Worm (Caenorhabditis elegans) whole organism, L3 larva: ENCODE results near the gene F08G5.3.

Experiments
- R02D3.7 ChIP-seq: fragments of 150-350 bp; optimal IDR thresholded peaks from 2 replicates; lab custom pipeline; 2014; ENCODE audit warnings: missing biosample characterization, missing genetic modification characterization
- ZK546.5 ChIP-seq: sonication (generic microtip); optimal IDR thresholded peaks from 2 replicates; lab custom pipeline; 2017; ENCODE audit warnings: missing biosample characterization, missing genetic modification characterization
- ama-1 ChIP-seq: fragments of 150-350 bp; optimal IDR thresholded peaks from 2 replicates; lab custom pipeline; 2018
- ceh-16 ChIP-seq: sonication (generic microtip); optimal IDR thresholded peaks from 2 replicates; lab custom pipeline; 2017; ENCODE audit warnings: missing biosample characterization, missing genetic modification characterization
- ceh-28 ChIP-seq: fragments of 150-350 bp; optimal IDR thresholded peaks from 2 replicates; lab custom pipeline; 2014; ENCODE audit warnings: missing biosample characterization, missing genetic modification reagents, missing genetic modification characterization
- ceh-82 ChIP-seq: fragments of 150-350 bp; optimal IDR thresholded peaks from 2 replicates; lab custom pipeline; 2014; ENCODE audit warnings: missing biosample characterization, missing genetic modification characterization
- ceh-9 ChIP-seq: sonication (generic microtip); optimal IDR thresholded peaks from 2 replicates; lab custom pipeline; 2018; ENCODE audit warnings: missing biosample characterization, missing genetic modification characterization
- daf-12 ChIP-seq: fragments of 150-350 bp; optimal IDR thresholded peaks from 2 replicates; lab custom pipeline; 2014; ENCODE audit warnings: missing biosample characterization, missing genetic modification reagents, missing genetic modification characterization
- egl-27 ChIP-seq: sonication (generic microtip); optimal IDR thresholded peaks from 4 replicates; lab custom pipeline; 2017; ENCODE audit warnings: missing biosample characterization, missing genetic modification reagents, missing genetic modification characterization
- egl-5 ChIP-seq: fragments of 150-350 bp; optimal IDR thresholded peaks from 2 replicates; lab custom pipeline; 2017; ENCODE audit warnings: missing biosample characterization, missing genetic modification reagents, missing genetic modification characterization, inconsistent platforms
- elt-1 ChIP-seq: fragments of 150-350 bp; optimal IDR thresholded peaks from 2 replicates; lab custom pipeline; 2014; ENCODE audit warnings: missing biosample characterization, missing genetic modification characterization
- elt-2 ChIP-seq: sonication (generic microtip); optimal IDR thresholded peaks from 2 replicates; lab custom pipeline; 2016; ENCODE audit warnings: missing genetic modification reagents, mild to moderate bottlenecking, missing genetic modification characterization, missing compliant biosample characterization
- elt-3 ChIP-seq, 3 experiments: fragments of 150-350 bp in 1 of 3; sonication (generic microtip) in 2 of 3; optimal IDR thresholded peaks; 2 replicates in 2 of 3; 4 replicates in 1 of 3; lab custom pipeline; 2014 to 2017; ENCODE audit warnings: missing biosample characterization in 3 of 3, missing genetic modification characterization in 3 of 3
- fkh-10 ChIP-seq: sonication (generic microtip); optimal IDR thresholded peaks from 2 replicates; lab custom pipeline; 2017; ENCODE audit warnings: missing biosample characterization, missing genetic modification reagents, missing genetic modification characterization
- fkh-2 ChIP-seq: fragments of 150-350 bp; optimal IDR thresholded peaks from 2 replicates; lab custom pipeline; 2014; ENCODE audit warnings: missing biosample characterization, missing genetic modification reagents, missing genetic modification characterization
- fos-1 ChIP-seq: fragments of 150-350 bp; optimal IDR thresholded peaks from 2 replicates; lab custom pipeline; 2014; ENCODE audit warnings: missing biosample characterization, missing genetic modification characterization
- lin-15B ChIP-seq: fragments of 150-350 bp; optimal IDR thresholded peaks from 2 replicates; lab custom pipeline; 2014; ENCODE audit warnings: missing biosample characterization, missing genetic modification characterization
- lin-39 ChIP-seq: fragments of 150-350 bp; optimal IDR thresholded peaks from 2 replicates; lab custom pipeline; 2018; ENCODE audit warnings: missing biosample characterization, missing genetic modification reagents, missing genetic modification characterization
- lsy-12 ChIP-seq: sonication (generic microtip); optimal IDR thresholded peaks from 2 replicates; lab custom pipeline; 2016; ENCODE audit warnings: mild to moderate bottlenecking, missing genetic modification characterization, missing compliant biosample characterization
- mdl-1 ChIP-seq: fragments of 150-350 bp; optimal IDR thresholded peaks from 2 replicates; lab custom pipeline; 2014; ENCODE audit warnings: missing biosample characterization, missing genetic modification characterization
- mml-1 ChIP-seq: fragments of 150-350 bp; sonication (generic microtip); optimal IDR thresholded peaks from 3 replicates; lab custom pipeline; 2014; ENCODE audit warnings: missing biosample characterization, missing genetic modification characterization
- nfya-1 ChIP-seq: sonication (generic microtip); optimal IDR thresholded peaks from 2 replicates; lab custom pipeline; 2017; ENCODE audit warnings: missing genetic modification characterization, mild to moderate bottlenecking, missing compliant biosample characterization, antibody characterized with exemption, moderate library complexity; ENCODE audit not compliant: insufficient read depth
- nhr-11 ChIP-seq: fragments of 150-350 bp; optimal IDR thresholded peaks from 2 replicates; lab custom pipeline; 2014; ENCODE audit warnings: missing biosample characterization, missing genetic modification characterization
- nhr-23 ChIP-seq: fragments of 150-350 bp; optimal IDR thresholded peaks from 2 replicates; lab custom pipeline; 2014; ENCODE audit warnings: missing biosample characterization, missing genetic modification reagents, missing genetic modification characterization
- nhr-25 ChIP-seq: sonication (generic microtip); optimal IDR thresholded peaks from 2 replicates; lab custom pipeline; 2017; ENCODE audit warnings: missing biosample characterization, missing genetic modification characterization
- nhr-28 ChIP-seq: fragments of 150-350 bp; optimal IDR thresholded peaks from 2 replicates; lab custom pipeline; 2014; ENCODE audit warnings: missing biosample characterization, missing genetic modification characterization
- nhr-43 ChIP-seq: sonication (generic microtip); optimal IDR thresholded peaks from 2 replicates; lab custom pipeline; 2016; ENCODE audit warnings: mild to moderate bottlenecking, missing genetic modification characterization, missing compliant biosample characterization; ENCODE audit not compliant: poor library complexity, severe bottlenecking
- nhr-67 ChIP-seq: fragments of 150-350 bp; optimal IDR thresholded peaks from 2 replicates; lab custom pipeline; 2014; ENCODE audit warnings: missing biosample characterization, missing genetic modification characterization
- nhr-77 ChIP-seq: fragments of 150-350 bp; optimal IDR thresholded peaks from 2 replicates; lab custom pipeline; 2014; ENCODE audit warnings: missing biosample characterization, missing genetic modification characterization
- pqm-1 ChIP-seq: fragments of 150-350 bp; optimal IDR thresholded peaks from 2 replicates; lab custom pipeline; 2017; ENCODE audit warnings: missing biosample characterization, missing genetic modification characterization, inconsistent platforms
- sea-2 ChIP-seq: fragments of 150-350 bp; sonication (generic microtip); optimal IDR thresholded peaks from 4 replicates; lab custom pipeline; 2014; ENCODE audit warnings: missing biosample characterization, missing genetic modification reagents, missing genetic modification characterization
- skn-1 ChIP-seq: fragments of 150-350 bp; optimal IDR thresholded peaks from 2 replicates; lab custom pipeline; 2014; ENCODE audit warnings: missing biosample characterization, missing genetic modification characterization
- snpc-4 ChIP-seq: fragments of 150-350 bp; optimal IDR thresholded peaks from 2 replicates; lab custom pipeline; 2014; ENCODE audit warnings: missing biosample characterization, missing genetic modification characterization
- unc-39 ChIP-seq: sonication (generic microtip); optimal IDR thresholded peaks from 4 replicates; lab custom pipeline; 2017; ENCODE audit warnings: missing biosample characterization, missing genetic modification characterization
- zag-1 ChIP-seq: fragments of 150-350 bp; optimal IDR thresholded peaks from 2 replicates; lab custom pipeline; 2014; ENCODE audit warnings: missing biosample characterization, missing genetic modification characterization
- ztf-4 ChIP-seq: fragments of 150-350 bp; optimal IDR thresholded peaks from 2 replicates; lab custom pipeline; 2014; ENCODE audit warnings: missing biosample characterization, missing genetic modification characterization

Gene F08G5.3

ce11 chrIV:12404137-12404536, 13.2 kb downstream of the F08G5.3 start, which contains the start of gene gex-3 (continued):
- peak; percentile 37 for TF ChIP-seq skn-1 (tag; lab: Kevin White, UChicago)
- TF ChIP-seq egl-27 = no peak
- no peak for TF ChIP-seq fos-1 (tag; lab: Kevin White, UChicago)
- no peak for TF ChIP-seq nhr-77 (tag; lab: Kevin White, UChicago)
- no peak for TF ChIP-seq ceh-16 (tag; lab: Kevin White, UChicago)
- TF ChIP-seq fkh-2 (tag; lab: Kevin White, UChicago) = no peak
- peak; percentile 98 for TF ChIP-seq lin-39
- TF ChIP-seq mml-1 (tag; lab: Kevin White, UChicago) = no peak
- TF ChIP-seq zag-1 (tag; lab: Kevin White, UChicago) = no peak
- TF ChIP-seq ceh-28 (tag; lab: Kevin White, UChicago) = peak; percentile 46
- TF ChIP-seq nhr-67 (tag; lab: Kevin White, UChicago) = no peak
- no peak for TF ChIP-seq mdl-1 (tag; lab: Kevin White, UChicago)
- TF ChIP-seq nhr-28 (tag; lab: Kevin White, UChicago) = no peak
- TF ChIP-seq daf-12 = no peak
- peak; percentile 66 for TF ChIP-seq snpc-4 (tag; lab: Kevin White, UChicago)
- peak; percentile 55 for TF ChIP-seq R02D3.7 (tag; lab: Kevin White, UChicago)
- TF ChIP-seq lin-15B (tag; lab: Kevin White, UChicago) = peak; percentile 97
- TF ChIP-seq nhr-43 (tag; lab: Kevin White, UChicago) = peak; percentile 64

DNA sequence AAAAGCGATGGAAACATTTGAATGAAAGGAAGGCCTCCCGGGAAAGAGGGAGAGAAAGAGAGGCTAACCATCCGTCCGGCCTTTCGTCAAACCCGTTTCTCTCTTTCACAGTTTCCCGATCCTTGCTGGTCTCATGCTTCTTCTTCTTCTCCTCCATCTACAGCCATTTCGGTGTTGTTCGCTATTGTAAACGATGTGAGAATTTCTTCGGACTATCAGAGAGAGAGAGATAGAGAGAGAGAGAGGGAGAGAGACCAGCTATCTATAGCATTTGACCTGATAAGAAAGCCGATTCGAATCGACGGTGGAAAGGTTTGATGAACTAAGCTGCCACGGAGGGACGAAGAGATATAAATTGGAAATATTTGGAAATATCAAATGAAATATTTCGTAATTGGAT, 13.9 kb downstream of the F08G5.3 start:
- TF ChIP-seq daf-12 (no peak), mdl-1 (tag; lab: Kevin White, UChicago) (no peak), nhr-77 (tag; lab: Kevin White, UChicago) (no peak), nhr-43 (tag; lab: Kevin White, UChicago) (peak; percentile 68), ZK546.5 (tag; lab: Kevin White, UChicago) (no peak), lsy-12 (tag; lab: Kevin White, UChicago) (no peak), ama-1 (lab: Kevin White, UChicago) (no peak), nhr-23 (tag; lab: Kevin White, UChicago) (peak; percentile 91), sea-2 (GFP tag; lab: Kevin White, UChicago) (no peak), elt-3 (tag; optimal IDR thresholded peaks at IDR 0.05; lab: Kevin White, UChicago) (peak in 1 of 3 experiments; percentile 1), nhr-25 (tag; lab: Kevin White, UChicago) (peak; percentile 68), ceh-28 (tag; lab: Kevin White, UChicago) (no peak), nhr-11 (tag; lab: Kevin White, UChicago) (no peak), ztf-4 (tag; lab: Kevin White, UChicago) (no peak), unc-39 (tag; lab: Kevin White, UChicago) (no peak), mml-1 (tag; lab: Kevin White, UChicago) (no peak), R02D3.7 (tag; lab: Kevin White, UChicago) (no peak), egl-5 (tag; lab: Kevin White, UChicago) (no peak), egl-27 (no peak)

- TF ChIP-seq ceh-9 (tag; lab: Kevin White, UChicago) = no peak
- TF ChIP-seq pqm-1 (tag; lab: Kevin White, UChicago) = peak; percentile 19
- TF ChIP-seq elt-3 (tag; optimal IDR thresholded peaks at IDR 0.05; lab: Kevin White, UChicago) = peak in 1 of 3 experiments; percentile 83
- no peak for TF ChIP-seq nfya-1
- no peak for TF ChIP-seq R02D3.7 (tag; lab: Kevin White, UChicago)
- peak; percentile 85 for TF ChIP-seq elt-2
- TF ChIP-seq nhr-25 (tag; lab: Kevin White, UChicago) = peak; percentile 44
- no peak for TF ChIP-seq ceh-82 (tag; lab: Kevin White, UChicago)
- TF ChIP-seq elt-1 (tag; lab: Kevin White, UChicago) = no peak
Measured at ce11 chrIV:12399983-12400382, 17.4 kb downstream of the F08G5.3 start.

ce11 chrIV:12398437-12398836, 18.9 kb downstream of the F08G5.3 start, which contains the start of gene acs-20:
TSS of gene acs-20 (minus strand) at chrIV:12398706.
- TF ChIP-seq nhr-77 (tag; lab: Kevin White, UChicago) = no peak
- no peak for TF ChIP-seq nhr-67 (tag; lab: Kevin White, UChicago)
- no peak for TF ChIP-seq skn-1 (tag; lab: Kevin White, UChicago)
- TF ChIP-seq fkh-10 (GFP tag; lab: Kevin White, UChicago) = no peak
